Worm (Caenorhabditis elegans) whole organism, young adult: ENCODE results near the gene ins-35.
A peak's percentile ranks its signal among the peaks of the same experiment; 100 is the strongest.

Source experiments
- C17E4.6 ChIP-seq: fragments of 200-800 bp; sonication (Bioruptor generic); IDR thresholded peaks from 2 replicates; pipeline ENCODE4 v1.3.6; 2022; ENCODE audit warnings: missing genetic modification reagents, missing genetic modification characterization, missing compliant biosample characterization
- F10E7.11 ChIP-seq: sonication (generic microtip); optimal IDR thresholded peaks from 2 replicates; lab custom pipeline; 2017; ENCODE audit warnings: mild to moderate bottlenecking, missing genetic modification characterization, moderate library complexity, missing compliant biosample characterization
- F22D6.2 ChIP-seq: sonication (generic microtip); optimal IDR thresholded peaks from 2 replicates; lab custom pipeline; 2016; ENCODE audit warnings: mild to moderate bottlenecking, missing genetic modification characterization, missing compliant biosample characterization
- F37B4.10 ChIP-seq: fragments of 200-800 bp; sonication (Bioruptor generic); IDR thresholded peaks from 2 replicates; pipeline ENCODE4 v1.3.6; 2022; ENCODE audit warnings: missing genetic modification characterization, missing compliant biosample characterization
- K11D2.4 ChIP-seq: fragments of 200-800 bp; sonication (Bioruptor generic); IDR thresholded peaks from 2 replicates; pipeline ENCODE4 v1.3.6; 2022; ENCODE audit warnings: missing genetic modification reagents, missing genetic modification characterization, missing compliant biosample characterization
- T07F8.4 ChIP-seq: sonication (generic microtip); optimal IDR thresholded peaks from 2 replicates; lab custom pipeline; 2016; ENCODE audit warnings: mild to moderate bottlenecking, missing genetic modification characterization, moderate library complexity, missing compliant biosample characterization
- Y53F4B.3 ChIP-seq: fragments of 200-800 bp; sonication (Bioruptor generic); IDR thresholded peaks from 2 replicates; pipeline ENCODE4 v1.3.6; 2022; ENCODE audit warnings: missing genetic modification reagents, missing genetic modification characterization, missing compliant biosample characterization
- Y95B8A.8 ChIP-seq: fragments of 200-800 bp; sonication (Bioruptor generic); IDR thresholded peaks from 2 replicates; pipeline ENCODE4 v1.3.6; 2022; ENCODE audit warnings: missing genetic modification reagents, missing genetic modification characterization, missing compliant biosample characterization
- ama-1 ChIP-seq, 3 experiments: fragments of 150-350 bp in 1 of 3; sonication (generic microtip) in 2 of 3; optimal IDR thresholded peaks; 2 replicates each; lab custom pipeline; 2014 to 2018; ENCODE audit warnings: missing biosample characterization in 2 of 3, missing genetic modification characterization in 2 of 3, missing genetic modification reagents in 2 of 3
- aptf-2 ChIP-seq: fragments of 200-800 bp; sonication (Bioruptor generic); conservative IDR thresholded peaks from 2 replicates; pipeline ENCODE4 v1.3.6; 2022; ENCODE audit warnings: missing genetic modification reagents, missing genetic modification characterization, missing compliant biosample characterization
- athp-1 ChIP-seq: sonication (generic microtip); optimal IDR thresholded peaks from 2 replicates; lab custom pipeline; 2017; ENCODE audit warnings: mild to moderate bottlenecking, missing genetic modification characterization, missing compliant biosample characterization
- attf-5 ChIP-seq: fragments of 200-800 bp; sonication (Bioruptor generic); optimal IDR thresholded peaks from 2 replicates; lab custom pipeline; 2018; ENCODE audit warnings: mild to moderate bottlenecking, missing genetic modification characterization, missing compliant biosample characterization
- attf-6 ChIP-seq: fragments of 200-800 bp; sonication (Bioruptor generic); IDR thresholded peaks from 2 replicates; pipeline ENCODE4 v1.3.6; 2022; ENCODE audit warnings: missing genetic modification reagents, missing genetic modification characterization, missing compliant biosample characterization
- cebp-1 ChIP-seq, 2 experiments: fragments of 200-800 bp in 1 of 2; sonication (Bioruptor generic) in 1 of 2; sonication (generic microtip) in 1 of 2; IDR thresholded peaks in 1 of 2; optimal IDR thresholded peaks in 1 of 2; 2 replicates each; pipeline versions ENCODE4 v1.3.6 to Lab custom; 2017 to 2022; ENCODE audit warnings: missing compliant biosample characterization in 2 of 2, missing genetic modification characterization in 2 of 2, mild to moderate bottlenecking in 1 of 2, missing genetic modification reagents in 1 of 2, moderate library complexity in 1 of 2
- cebp-2 ChIP-seq: fragments of 200-800 bp; sonication (Bioruptor generic); IDR thresholded peaks from 2 replicates; pipeline ENCODE4 v1.3.6; 2022; ENCODE audit warnings: missing genetic modification characterization, missing compliant biosample characterization
- ceh-27 ChIP-seq: fragments of 200-800 bp; sonication (Bioruptor generic); optimal IDR thresholded peaks from 2 replicates; lab custom pipeline; 2018; ENCODE audit warnings: mild to moderate bottlenecking, missing genetic modification characterization, moderate library complexity, missing compliant biosample characterization
- ceh-40 ChIP-seq: fragments of 200-800 bp; sonication (Bioruptor generic); IDR thresholded peaks from 2 replicates; pipeline ENCODE4 v1.3.6; 2022; ENCODE audit warnings: missing genetic modification characterization, missing compliant biosample characterization
- egrh-3 ChIP-seq: fragments of 200-800 bp; sonication (Bioruptor generic); IDR thresholded peaks from 2 replicates; pipeline ENCODE4 v1.3.6; 2022; ENCODE audit warnings: missing genetic modification reagents, missing genetic modification characterization, missing compliant biosample characterization
- fkh-3 ChIP-seq: sonication (generic microtip); optimal IDR thresholded peaks from 2 replicates; lab custom pipeline; 2016; ENCODE audit warnings: mild to moderate bottlenecking, missing genetic modification characterization, missing compliant biosample characterization
- hrde-1 ChIP-seq: sonication (generic microtip); optimal IDR thresholded peaks from 2 replicates; lab custom pipeline; 2016; ENCODE audit warnings: missing genetic modification characterization, mild to moderate bottlenecking, missing compliant biosample characterization, moderate library complexity, missing genotype, missing genetic modification reagents, borderline replicate concordance
- let-526 ChIP-seq: fragments of 200-800 bp; sonication (Bioruptor generic); IDR thresholded peaks from 2 replicates; pipeline ENCODE4 v1.3.6; 2022; ENCODE audit warnings: missing genetic modification reagents, missing genetic modification characterization, missing compliant biosample characterization
- lsl-1 ChIP-seq: fragments of 200-800 bp; sonication (Bioruptor generic); optimal IDR thresholded peaks from 2 replicates; lab custom pipeline; 2018; ENCODE audit warnings: mild to moderate bottlenecking, missing genetic modification characterization, moderate library complexity, missing compliant biosample characterization
- madf-10 ChIP-seq: sonication (generic microtip); optimal IDR thresholded peaks from 2 replicates; lab custom pipeline; 2016; ENCODE audit warnings: mild to moderate bottlenecking, missing genetic modification characterization, missing compliant biosample characterization
- madf-8 ChIP-seq: fragments of 200-800 bp; sonication (Bioruptor generic); conservative IDR thresholded peaks from 2 replicates; pipeline ENCODE4 v1.3.6; 2022; ENCODE audit warnings: missing genetic modification reagents, missing genetic modification characterization, missing compliant biosample characterization
- mcd-1 ChIP-seq: fragments of 200-800 bp; sonication (Bioruptor generic); IDR thresholded peaks from 2 replicates; pipeline ENCODE4 v1.3.6; 2022; ENCODE audit warnings: missing genetic modification reagents, missing genetic modification characterization, missing compliant biosample characterization
- mxl-1 ChIP-seq: sonication (generic microtip); optimal IDR thresholded peaks from 2 replicates; lab custom pipeline; 2016; ENCODE audit warnings: missing genetic modification characterization, missing compliant biosample characterization
- nfya-1 ChIP-seq: sonication (generic microtip); optimal IDR thresholded peaks from 2 replicates; lab custom pipeline; 2017; ENCODE audit warnings: antibody characterized with exemption, missing compliant biosample characterization, missing genetic modification characterization, borderline replicate concordance; ENCODE audit not compliant: insufficient read depth
- nhr-120 ChIP-seq: fragments of 200-800 bp; sonication (Bioruptor generic); IDR thresholded peaks from 2 replicates; pipeline ENCODE4 v1.3.6; 2022; ENCODE audit warnings: missing genetic modification characterization, missing compliant biosample characterization
- nhr-179 ChIP-seq: sonication (generic microtip); optimal IDR thresholded peaks from 2 replicates; lab custom pipeline; 2016; ENCODE audit warnings: mild to moderate bottlenecking, missing genetic modification characterization, missing compliant biosample characterization
- nhr-27 ChIP-seq: fragments of 200-800 bp; sonication (Bioruptor generic); optimal IDR thresholded peaks from 2 replicates; lab custom pipeline; 2018; ENCODE audit warnings: mild to moderate bottlenecking, missing genetic modification characterization, moderate library complexity, missing compliant biosample characterization
- nhr-80 ChIP-seq: sonication (generic microtip); optimal IDR thresholded peaks from 2 replicates; lab custom pipeline; 2016; ENCODE audit warnings: missing genetic modification characterization, missing compliant biosample characterization
- pbrm-1 ChIP-seq: fragments of 200-800 bp; sonication (Bioruptor generic); IDR thresholded peaks from 2 replicates; pipeline ENCODE4 v1.3.6; 2022; ENCODE audit warnings: missing genetic modification reagents, missing genetic modification characterization, missing compliant biosample characterization
- pha-4 ChIP-seq: fragments of 150-350 bp; sonication (generic microtip); optimal IDR thresholded peaks from 2 replicates; lab custom pipeline; 2014; ENCODE audit warnings: missing biosample characterization, missing genetic modification reagents, missing genetic modification characterization
- repo-1 ChIP-seq: sonication (generic microtip); optimal IDR thresholded peaks from 2 replicates; lab custom pipeline; 2017; ENCODE audit warnings: mild to moderate bottlenecking, missing genetic modification characterization, missing compliant biosample characterization
- rpc-1 ChIP-seq, 2 experiments: fragments of 150-350 bp in 1 of 2; sonication (generic microtip) in 1 of 2; optimal IDR thresholded peaks; 2 replicates each; lab custom pipeline; 2014 to 2018; ENCODE audit warnings: missing biosample characterization in 1 of 2, missing genetic modification characterization in 1 of 2, missing genetic modification reagents in 1 of 2, missing genotype in 1 of 2
- sdz-38 ChIP-seq: sonication (generic microtip); optimal IDR thresholded peaks from 2 replicates; lab custom pipeline; 2016; ENCODE audit warnings: missing genotype, missing genetic modification characterization, missing compliant biosample characterization
- snpc-3.4 ChIP-seq: sonication (generic microtip); optimal IDR thresholded peaks from 2 replicates; lab custom pipeline; 2017; ENCODE audit warnings: missing genetic modification characterization, mild to moderate bottlenecking, missing compliant biosample characterization, antibody characterized with exemption, moderate library complexity, missing genotype, missing genetic modification reagents
- somi-1 ChIP-seq: fragments of 200-800 bp; sonication (Bioruptor generic); optimal IDR thresholded peaks from 2 replicates; lab custom pipeline; 2018; ENCODE audit warnings: mild to moderate bottlenecking, missing genetic modification characterization, missing compliant biosample characterization
- tlf-1 ChIP-seq: fragments of 200-800 bp; sonication (Bioruptor generic); optimal IDR thresholded peaks from 2 replicates; lab custom pipeline; 2018; ENCODE audit warnings: mild to moderate bottlenecking, missing genetic modification characterization, missing compliant biosample characterization
- zfh-2 ChIP-seq: fragments of 200-800 bp; sonication (Bioruptor generic); conservative IDR thresholded peaks from 2 replicates; pipeline ENCODE4 v1.3.6; 2022; ENCODE audit warnings: missing genetic modification reagents, missing genetic modification characterization, missing compliant biosample characterization
- zim-3 ChIP-seq: sonication (generic microtip); optimal IDR thresholded peaks from 2 replicates; lab custom pipeline; 2017; ENCODE audit warnings: mild to moderate bottlenecking, missing genetic modification characterization, moderate library complexity, missing compliant biosample characterization
- ztf-18 ChIP-seq: sonication (generic microtip); optimal IDR thresholded peaks from 2 replicates; lab custom pipeline; 2016; ENCODE audit warnings: missing genotype, mild to moderate bottlenecking, missing genetic modification characterization, missing compliant biosample characterization
- ztf-25 ChIP-seq: fragments of 200-800 bp; sonication (Bioruptor generic); IDR thresholded peaks from 2 replicates; pipeline ENCODE4 v1.3.6; 2022; ENCODE audit warnings: missing genetic modification reagents, missing genetic modification characterization, missing compliant biosample characterization
- ztf-28 ChIP-seq: fragments of 200-800 bp; sonication (Bioruptor generic); IDR thresholded peaks from 2 replicates; pipeline ENCODE4 v1.3.6; 2022; ENCODE audit warnings: missing genetic modification reagents, missing genetic modification characterization, missing compliant biosample characterization
- ztf-3 ChIP-seq: fragments of 200-800 bp; sonication (Bioruptor generic); optimal IDR thresholded peaks from 2 replicates; lab custom pipeline; 2018; ENCODE audit warnings: mild to moderate bottlenecking, missing genetic modification characterization, missing compliant biosample characterization

ins-35 gene

ce11 chrV:20387415-20387814 is 12.1 kb downstream of the ins-35 start, which contains the start of gene F53H2.1:
Gene F53H2.1, plus strand, starts transcription at chrV:20387715.
- no peak for TF ChIP-seq attf-5 (GFP tag; lab: Kevin White, UChicago)
- TF ChIP-seq mxl-1 (tag; lab: Kevin White, UChicago): no peak
- no peak for TF ChIP-seq zim-3
- TF ChIP-seq Y53F4B.3 (GFP tag; lab: Robert Waterston, UW): no peak
- TF ChIP-seq nhr-179 (tag; lab: Kevin White, UChicago): no peak
- no peak for TF ChIP-seq nhr-80
- no peak for TF ChIP-seq K11D2.4
- TF ChIP-seq C17E4.6: no peak
- no peak for TF ChIP-seq somi-1 (GFP tag; lab: Kevin White, UChicago)
- no peak for TF ChIP-seq ztf-25 (GFP tag; lab: Robert Waterston, UW)
- no peak for TF ChIP-seq Y95B8A.8
- no peak for TF ChIP-seq tlf-1 (GFP tag; lab: Kevin White, UChicago)
- TF ChIP-seq ztf-3 (GFP tag; lab: Kevin White, UChicago): no peak
- no peak for TF ChIP-seq aptf-2 (GFP tag; lab: Robert Waterston, UW)
- no peak for TF ChIP-seq attf-6
- no peak for TF ChIP-seq pha-4 (tag; lab: Kevin White, UChicago)
- TF ChIP-seq fkh-3: no peak
- TF ChIP-seq nhr-27 (tag; lab: Kevin White, UChicago): no peak

ce11 chrV:20393773-20394172 is 18.4 kb downstream of the ins-35 start, which contains the start of gene cnc-7:
Gene cnc-7, plus strand, starts transcription at chrV:20394073.
- TF ChIP-seq T07F8.4 (tag; lab: Kevin White, UChicago) (no peak), rpc-1 (optimal IDR thresholded peaks at IDR 0.05; lab: Kevin White, UChicago) (no peak), rpc-1 (tag; optimal IDR thresholded peaks at IDR 0.05; lab: Kevin White, UChicago) (no peak), lsl-1 (GFP tag; lab: Kevin White, UChicago) (no peak), nhr-120 (no peak), nfya-1 (no peak), F10E7.11 (tag; lab: Kevin White, UChicago) (no peak), ztf-18 (tag; lab: Kevin White, UChicago) (no peak), sdz-38 (tag; lab: Kevin White, UChicago) (no peak), ztf-28 (GFP tag; lab: Robert Waterston, UW) (no peak), let-526 (no peak), aptf-2 (GFP tag; lab: Robert Waterston, UW) (no peak), ceh-40 (GFP tag; lab: Robert Waterston, UW) (no peak), F22D6.2 (tag; lab: Kevin White, UChicago) (no peak), zfh-2 (GFP tag; lab: Robert Waterston, UW) (no peak), pbrm-1 (GFP tag; lab: Robert Waterston, UW) (no peak), C17E4.6 (no peak), madf-10 (no peak), attf-5 (GFP tag; lab: Kevin White, UChicago) (no peak)

ce11 chrV:20399532-20400068 is 24.3 kb downstream of the ins-35 start:
- TF ChIP-seq mcd-1 (GFP tag; lab: Robert Waterston, UW): 0 out of 2 replicates have a peak, but pooled peaks have one; percentile 11
- TF ChIP-seq K11D2.4: no peak
- TF ChIP-seq hrde-1 (tag; lab: Kevin White, UChicago): no peak
- peak; percentile 82 for TF ChIP-seq zfh-2 (GFP tag; lab: Robert Waterston, UW)
- TF ChIP-seq madf-8 (GFP tag; lab: Robert Waterston, UW): no peak
- no peak for TF ChIP-seq repo-1
- peak; percentile 39; the same call in 1 of the 2 replicates for TF ChIP-seq egrh-3
- no peak for TF ChIP-seq snpc-3.4
- no peak for TF ChIP-seq cebp-1 (GFP tag; IDR thresholded peaks at IDR 0.05; lab: Robert Waterston, UW)
- peak; percentile 13 for TF ChIP-seq cebp-1 (tag; optimal IDR thresholded peaks at IDR 0.05; lab: Kevin White, UChicago)
- no peak for TF ChIP-seq ama-1 (optimal IDR thresholded peaks at IDR 0.05; lab: Kevin White, UChicago)
- TF ChIP-seq ama-1 (GFP tag; optimal IDR thresholded peaks at IDR 0.05; lab: Kevin White, UChicago): no peak
- TF ChIP-seq ceh-27: no peak
- TF ChIP-seq F37B4.10 (GFP tag; lab: Robert Waterston, UW): 0 out of 2 replicates have a peak, but pooled peaks have one; percentile 56
- TF ChIP-seq athp-1 (tag; lab: Kevin White, UChicago): no peak
- TF ChIP-seq cebp-2 (GFP tag; lab: Robert Waterston, UW): no peak
